Worm (Caenorhabditis elegans): ENCODE measurements around the gene str-106.

- no peak for TF ChIP-seq nhr-10 (tag; optimal IDR thresholded peaks at IDR 0.05)
- TF ChIP-seq snpc-4 (tag; optimal IDR thresholded peaks at IDR 0.05) = no peak
- TF ChIP-seq nhr-25 (tag; optimal IDR thresholded peaks at IDR 0.05) = no peak
- no peak for TF ChIP-seq lsy-2 (tag; optimal IDR thresholded peaks at IDR 0.05)
- no peak for TF ChIP-seq ama-1 (optimal IDR thresholded peaks at IDR 0.05)
- TF ChIP-seq unc-62 (GFP tag; optimal IDR thresholded peaks at IDR 0.05) = no peak
- no peak for TF ChIP-seq mdl-1 (tag; optimal IDR thresholded peaks at IDR 0.05)
- TF ChIP-seq elt-1 (tag; optimal IDR thresholded peaks at IDR 0.05) = no peak
- no peak for TF ChIP-seq nhr-11 (tag; optimal IDR thresholded peaks at IDR 0.05)
- no peak for TF ChIP-seq lin-39 (tag; optimal IDR thresholded peaks at IDR 0.05)
- no peak for TF ChIP-seq elt-3 (tag; optimal IDR thresholded peaks at IDR 0.05)
- no peak for TF ChIP-seq lin-13 (GFP tag; optimal IDR thresholded peaks at IDR 0.05)
- no peak for TF ChIP-seq ceh-16 (tag; optimal IDR thresholded peaks at IDR 0.05)
- TF ChIP-seq mbf-1 (tag; optimal IDR thresholded peaks at IDR 0.05) = no peak
These were observed at the start of gene str-106 for ce11 chrV:16180350-16180749.

Data from whole organism, L2 larva.